Worm (Caenorhabditis elegans) whole organism, L4 larva: ENCODE results near the gene nhr-10.

ENCODE experiments used
- D1046.2 ChIP-seq: fragments of 200-800 bp; sonication (Bioruptor generic); IDR thresholded peaks from 2 replicates; pipeline ENCODE4 v1.3.6; 2022; ENCODE audit warnings: missing genetic modification characterization, missing compliant biosample characterization
- F10B5.3 ChIP-seq: sonication (generic microtip); optimal IDR thresholded peaks from 2 replicates; lab custom pipeline; 2016; ENCODE audit warnings: mild to moderate bottlenecking, missing genetic modification characterization, missing compliant biosample characterization
- F26F4.8 ChIP-seq: fragments of 200-800 bp; sonication (Bioruptor generic); conservative IDR thresholded peaks from 2 replicates; pipeline ENCODE4 v1.3.6; 2022; ENCODE audit warnings: missing genetic modification characterization, missing compliant biosample characterization
- F37D6.2 ChIP-seq: sonication (generic microtip); optimal IDR thresholded peaks from 2 replicates; lab custom pipeline; 2016; ENCODE audit warnings: mild to moderate bottlenecking, missing genetic modification characterization, missing compliant biosample characterization
- T20F7.1 ChIP-seq: fragments of 200-800 bp; sonication (Bioruptor generic); optimal IDR thresholded peaks from 2 replicates; lab custom pipeline; 2018; ENCODE audit warnings: mild to moderate bottlenecking, missing genetic modification characterization, missing compliant biosample characterization
- T26A8.4 ChIP-seq: fragments of 200-800 bp; sonication (Bioruptor generic); IDR thresholded peaks from 2 replicates; pipeline ENCODE4 v1.3.6; 2022; ENCODE audit warnings: missing genetic modification characterization, missing compliant biosample characterization
- Y5F2A.4 ChIP-seq: fragments of 200-800 bp; sonication (Bioruptor generic); optimal IDR thresholded peaks from 2 replicates; lab custom pipeline; 2018; ENCODE audit warnings: mild to moderate bottlenecking, missing genetic modification characterization, missing compliant biosample characterization
- Y75B8A.6 ChIP-seq: fragments of 200-800 bp; sonication (Bioruptor generic); IDR thresholded peaks from 2 replicates; pipeline ENCODE4 v1.3.6; 2022; ENCODE audit warnings: missing genetic modification reagents, missing genetic modification characterization, missing compliant biosample characterization
- ZK337.2 ChIP-seq: fragments of 200-800 bp; sonication (Bioruptor generic); IDR thresholded peaks from 2 replicates; pipeline ENCODE4 v1.3.6; 2022; ENCODE audit warnings: missing genetic modification reagents, missing genetic modification characterization, missing compliant biosample characterization
- ZK546.5 ChIP-seq, 2 experiments: sonication (generic microtip); optimal IDR thresholded peaks; 2 replicates each; lab custom pipeline; 2017; ENCODE audit warnings: missing biosample characterization in 2 of 2, missing genetic modification characterization in 2 of 2
- aly-2 ChIP-seq: sonication (generic microtip); optimal IDR thresholded peaks from 2 replicates; lab custom pipeline; 2018; ENCODE audit warnings: missing biosample characterization, missing genetic modification characterization
- ceh-32 ChIP-seq: sonication (generic microtip); optimal IDR thresholded peaks from 2 replicates; lab custom pipeline; 2016; ENCODE audit warnings: mild to moderate bottlenecking, missing genetic modification characterization, missing compliant biosample characterization; ENCODE audit not compliant: poor library complexity
- ceh-44 ChIP-seq: fragments of 200-800 bp; sonication (Bioruptor generic); IDR thresholded peaks from 2 replicates; pipeline ENCODE4 v1.3.6; 2022; ENCODE audit warnings: missing genetic modification reagents, missing genetic modification characterization, missing compliant biosample characterization
- ceh-82 ChIP-seq: sonication (generic microtip); optimal IDR thresholded peaks from 2 replicates; lab custom pipeline; 2017; ENCODE audit warnings: missing biosample characterization, missing genetic modification characterization
- ces-1 ChIP-seq: fragments of 150-350 bp; sonication (generic microtip); optimal IDR thresholded peaks from 4 replicates; lab custom pipeline; 2014; ENCODE audit warnings: missing biosample characterization, missing genetic modification reagents, missing genetic modification characterization
- dmd-6 ChIP-seq: fragments of 200-800 bp; sonication (Bioruptor generic); IDR thresholded peaks from 2 replicates; pipeline ENCODE4 v1.3.6; 2022; ENCODE audit warnings: missing genetic modification reagents, missing genetic modification characterization, missing compliant biosample characterization
- dmd-8 ChIP-seq: fragments of 200-800 bp; sonication (Bioruptor generic); IDR thresholded peaks from 2 replicates; pipeline ENCODE4 v1.3.6; 2022; ENCODE audit warnings: missing genetic modification characterization, missing compliant biosample characterization
- dmd-9 ChIP-seq: fragments of 200-800 bp; sonication (Bioruptor generic); IDR thresholded peaks from 2 replicates; pipeline ENCODE4 v1.3.6; 2022; ENCODE audit warnings: missing genetic modification reagents, missing genetic modification characterization, missing compliant biosample characterization
- egl-27 ChIP-seq: sonication (generic microtip); optimal IDR thresholded peaks from 3 replicates; lab custom pipeline; 2017; ENCODE audit warnings: missing biosample characterization, missing genetic modification reagents, missing genetic modification characterization
- fkh-10 ChIP-seq: fragments of 150-350 bp; optimal IDR thresholded peaks from 2 replicates; lab custom pipeline; 2014; ENCODE audit warnings: missing biosample characterization, missing genetic modification reagents, missing genetic modification characterization
- fos-1 ChIP-seq: fragments of 150-350 bp; optimal IDR thresholded peaks from 2 replicates; lab custom pipeline; 2014; ENCODE audit warnings: missing biosample characterization, missing genetic modification characterization
- hmg-1.1 ChIP-seq: fragments of 200-800 bp; sonication (Bioruptor generic); IDR thresholded peaks from 2 replicates; pipeline ENCODE4 v1.3.6; 2022; ENCODE audit warnings: missing genetic modification reagents, missing genetic modification characterization, missing compliant biosample characterization
- jun-1 ChIP-seq: fragments of 150-350 bp; optimal IDR thresholded peaks from 2 replicates; lab custom pipeline; 2014; ENCODE audit warnings: missing biosample characterization, missing genetic modification reagents, missing genetic modification characterization
- lin-15B ChIP-seq: fragments of 150-350 bp; sonication (generic microtip); optimal IDR thresholded peaks from 3 replicates; lab custom pipeline; 2014; ENCODE audit warnings: missing biosample characterization, missing genetic modification characterization
- lin-29 ChIP-seq: fragments of 200-800 bp; sonication (Bioruptor generic); IDR thresholded peaks from 2 replicates; pipeline ENCODE4 v1.3.6; 2022; ENCODE audit warnings: missing genetic modification reagents, missing genetic modification characterization, missing compliant biosample characterization
- lin-39 ChIP-seq: fragments of 150-350 bp; optimal IDR thresholded peaks from 2 replicates; lab custom pipeline; 2014; ENCODE audit warnings: missing biosample characterization, missing genetic modification reagents, missing genetic modification characterization
- madf-5 ChIP-seq, 2 experiments: fragments of 200-800 bp; sonication (Bioruptor generic); IDR thresholded peaks; 2 replicates each; pipeline ENCODE4 v1.3.6; 2022; ENCODE audit warnings: missing compliant biosample characterization in 2 of 2, missing genetic modification characterization in 2 of 2
- mxl-3 ChIP-seq: fragments of 200-800 bp; sonication (Bioruptor generic); optimal IDR thresholded peaks from 2 replicates; lab custom pipeline; 2018; ENCODE audit warnings: mild to moderate bottlenecking, missing genetic modification characterization, missing compliant biosample characterization
- nhr-11 ChIP-seq: fragments of 150-350 bp; optimal IDR thresholded peaks from 2 replicates; lab custom pipeline; 2014; ENCODE audit warnings: missing biosample characterization, missing genetic modification characterization
- nhr-237 ChIP-seq: sonication (generic microtip); optimal IDR thresholded peaks from 2 replicates; lab custom pipeline; 2017; ENCODE audit warnings: missing biosample characterization, missing genetic modification characterization
- nhr-25 ChIP-seq: sonication (generic microtip); optimal IDR thresholded peaks from 2 replicates; lab custom pipeline; 2017; ENCODE audit warnings: missing genetic modification characterization, mild to moderate bottlenecking, missing compliant biosample characterization, antibody characterized with exemption, moderate library complexity, borderline replicate concordance; ENCODE audit not compliant: insufficient read depth
- nhr-41 ChIP-seq: fragments of 200-800 bp; sonication (Bioruptor generic); IDR thresholded peaks from 2 replicates; pipeline ENCODE4 v1.3.6; 2022; ENCODE audit warnings: missing genetic modification reagents, missing genetic modification characterization, missing compliant biosample characterization
- nhr-42 ChIP-seq: fragments of 200-800 bp; sonication (Bioruptor generic); IDR thresholded peaks from 2 replicates; pipeline ENCODE4 v1.3.6; 2022; ENCODE audit warnings: missing genetic modification characterization, missing compliant biosample characterization
- nhr-48 ChIP-seq: sonication (generic microtip); optimal IDR thresholded peaks from 2 replicates; lab custom pipeline; 2016; ENCODE audit warnings: mild to moderate bottlenecking, missing genetic modification characterization, missing compliant biosample characterization
- nhr-6 ChIP-seq: fragments of 150-350 bp; optimal IDR thresholded peaks from 2 replicates; lab custom pipeline; 2014; ENCODE audit warnings: missing biosample characterization, missing genetic modification characterization
- php-3 ChIP-seq: fragments of 200-800 bp; sonication (Bioruptor generic); IDR thresholded peaks from 2 replicates; pipeline ENCODE4 v1.3.6; 2022; ENCODE audit warnings: missing genetic modification reagents, missing genetic modification characterization, missing compliant biosample characterization
- pqm-1 ChIP-seq: sonication (generic microtip); optimal IDR thresholded peaks from 2 replicates; lab custom pipeline; 2017; ENCODE audit warnings: missing biosample characterization, missing genetic modification characterization
- rbr-2 ChIP-seq: sonication (generic microtip); optimal IDR thresholded peaks from 2 replicates; lab custom pipeline; 2016; ENCODE audit warnings: missing genotype, missing genetic modification characterization, missing compliant biosample characterization
- saeg-2 ChIP-seq: fragments of 200-800 bp; sonication (Bioruptor generic); IDR thresholded peaks from 2 replicates; pipeline ENCODE4 v1.3.6; 2022; ENCODE audit warnings: missing genetic modification reagents, missing genetic modification characterization, missing compliant biosample characterization
- set-16 ChIP-seq: fragments of 200-800 bp; sonication (Bioruptor generic); IDR thresholded peaks from 2 replicates; pipeline ENCODE4 v1.3.6; 2022; ENCODE audit warnings: missing genetic modification reagents, missing genetic modification characterization, missing compliant biosample characterization
- skn-1 ChIP-seq: fragments of 150-350 bp; optimal IDR thresholded peaks from 2 replicates; lab custom pipeline; 2014; ENCODE audit warnings: missing biosample characterization, missing genetic modification characterization
- snpc-1.2 ChIP-seq: fragments of 200-800 bp; sonication (Bioruptor generic); IDR thresholded peaks from 2 replicates; pipeline ENCODE4 v1.3.6; 2022; ENCODE audit warnings: missing genetic modification reagents, missing genetic modification characterization, missing compliant biosample characterization
- spr-1 ChIP-seq: sonication (generic microtip); optimal IDR thresholded peaks from 2 replicates; lab custom pipeline; 2016; ENCODE audit warnings: mild to moderate bottlenecking, missing genetic modification characterization, missing compliant biosample characterization
- tag-97 ChIP-seq: fragments of 200-800 bp; sonication (Bioruptor generic); IDR thresholded peaks from 2 replicates; pipeline ENCODE4 v1.3.6; 2022; ENCODE audit warnings: missing genetic modification characterization, missing compliant biosample characterization
- unc-130 ChIP-seq: sonication (generic microtip); optimal IDR thresholded peaks from 2 replicates; lab custom pipeline; 2016; ENCODE audit warnings: missing genetic modification reagents, missing genetic modification characterization, missing compliant biosample characterization
- unc-39 ChIP-seq: sonication (generic microtip); optimal IDR thresholded peaks from 2 replicates; lab custom pipeline; 2017; ENCODE audit warnings: missing biosample characterization, missing genetic modification characterization
- unc-62 ChIP-seq, 3 experiments: fragments of 150-350 bp in 1 of 3; sonication (generic microtip); optimal IDR thresholded peaks in 2 of 3; peaks in 1 of 3; 1 replicate in 1 of 3; 2 replicates in 2 of 3; lab custom pipeline; 2014 to 2017; ENCODE audit warnings: missing biosample characterization in 3 of 3, missing genetic modification characterization in 3 of 3, missing genetic modification reagents in 3 of 3, missing genotype in 1 of 3
- vab-7 ChIP-seq: fragments of 200-800 bp; sonication (Bioruptor generic); IDR thresholded peaks from 2 replicates; pipeline ENCODE4 v1.3.6; 2022; ENCODE audit warnings: missing genetic modification reagents, missing genetic modification characterization, missing compliant biosample characterization
- zag-1 ChIP-seq: fragments of 150-350 bp; optimal IDR thresholded peaks from 2 replicates; lab custom pipeline; 2014; ENCODE audit warnings: missing biosample characterization, missing genetic modification characterization
- zfp-3 ChIP-seq: fragments of 200-800 bp; sonication (Bioruptor generic); conservative IDR thresholded peaks from 2 replicates; pipeline ENCODE4 v1.3.6; 2022; ENCODE audit warnings: missing genetic modification reagents, missing genetic modification characterization, missing compliant biosample characterization
- ztf-11 ChIP-seq: fragments of 150-350 bp; optimal IDR thresholded peaks from 2 replicates; lab custom pipeline; 2014; ENCODE audit warnings: missing biosample characterization, missing genetic modification characterization
- ztf-7 ChIP-seq: fragments of 150-350 bp; optimal IDR thresholded peaks from 2 replicates; lab custom pipeline; 2014; ENCODE audit warnings: missing biosample characterization, missing genetic modification characterization

Gene nhr-10

DNA sequence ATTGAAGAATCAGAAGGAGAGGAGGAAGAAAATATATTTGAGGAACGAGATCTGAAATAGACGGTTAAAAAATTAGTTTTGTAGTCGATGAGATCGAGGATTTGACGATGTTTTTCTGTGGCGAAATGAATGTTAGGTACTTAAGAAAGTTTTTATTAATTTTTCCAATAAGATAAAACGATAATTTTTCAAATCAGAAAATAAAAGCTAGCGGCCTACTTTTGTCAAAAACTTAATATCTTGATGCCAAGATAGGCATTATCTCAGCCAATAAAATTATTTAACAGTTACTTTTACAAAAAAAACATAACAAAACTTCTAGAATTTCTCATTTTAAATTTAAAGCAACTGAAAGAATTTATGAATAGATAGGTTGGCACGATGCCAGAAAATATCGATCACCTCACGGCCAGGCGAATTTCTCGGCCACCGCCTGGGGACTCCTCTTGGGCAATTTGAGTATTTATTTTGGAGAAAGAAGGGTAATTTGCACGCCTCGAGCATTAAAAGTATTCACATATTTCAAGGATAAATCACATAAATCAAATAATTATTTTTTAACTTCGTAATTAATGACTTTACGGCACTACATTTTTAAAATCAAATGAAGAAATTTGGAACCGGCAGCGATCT, 27.4 kb downstream of the nhr-10 start, which contains the start of gene fubl-2 (continued):
- TF ChIP-seq hmg-1.1 (GFP tag; lab: Robert Waterston, UW) (no peak), F26F4.8 (GFP tag; lab: Robert Waterston, UW) (no peak), spr-1 (tag; lab: Kevin White, UChicago) (no peak), php-3 (GFP tag; lab: Robert Waterston, UW) (no peak), nhr-11 (tag; lab: Kevin White, UChicago) (peak; percentile 6), aly-2 (tag; lab: Kevin White, UChicago) (no peak), ceh-44 (GFP tag; lab: Robert Waterston, UW) (no peak), tag-97 (GFP tag; lab: Robert Waterston, UW) (no peak), nhr-48 (tag; lab: Kevin White, UChicago) (no peak), dmd-6 (peak; percentile 27; the same call in 1 of the 2 replicates), D1046.2 (GFP tag; lab: Robert Waterston, UW) (no peak), pqm-1 (tag; lab: Kevin White, UChicago) (no peak), unc-130 (GFP tag; lab: Kevin White, UChicago) (peak; percentile 79), jun-1 (tag; lab: Kevin White, UChicago) (no peak), saeg-2 (GFP tag; lab: Robert Waterston, UW) (no peak), rbr-2 (tag; lab: Kevin White, UChicago) (peak; percentile 42), F10B5.3 (tag; lab: Kevin White, UChicago) (no peak), Y5F2A.4 (GFP tag; lab: Kevin White, UChicago) (no peak), mxl-3 (GFP tag; lab: Kevin White, UChicago) (peak; percentile 33), ztf-7 (no peak), ces-1 (GFP tag; lab: Kevin White, UChicago) (no peak), nhr-6 (tag; lab: Kevin White, UChicago) (no peak), fos-1 (tag; lab: Kevin White, UChicago) (no peak), ceh-32 (no peak), zag-1 (tag; lab: Kevin White, UChicago) (no peak), snpc-1.2 (no peak), lin-29 (no peak), unc-39 (no peak), unc-62 (GFP tag; optimal IDR thresholded peaks at IDR 0.05 in 1 of 2; lab: Kevin White, UChicago) (no peak), unc-62 (tag; optimal IDR thresholded peaks at IDR 0.05; lab: Kevin White, UChicago) (no peak), nhr-41 (no peak), ztf-11 (tag; lab: Kevin White, UChicago) (no peak), ceh-82 (tag; lab: Kevin White, UChicago) (no peak), nhr-25 (tag; lab: Kevin White, UChicago) (no peak), T20F7.1 (GFP tag; lab: Kevin White, UChicago) (no peak), dmd-8 (GFP tag; lab: Robert Waterston, UW) (no peak), skn-1 (no peak), F37D6.2 (tag; lab: Kevin White, UChicago) (no peak), T26A8.4 (GFP tag; lab: Robert Waterston, UW) (no peak), madf-5 (GFP tag; IDR thresholded peaks at IDR 0.05; lab: Robert Waterston, UW) (no peak), lin-39 (tag; lab: Kevin White, UChicago) (no peak), nhr-42 (GFP tag; lab: Robert Waterston, UW) (no peak), nhr-237 (no peak), lin-15B (tag; lab: Kevin White, UChicago) (no peak), fkh-10 (no peak), zfp-3 (GFP tag; lab: Robert Waterston, UW) (no peak), dmd-9 (no peak), set-16 (GFP tag; lab: Robert Waterston, UW) (no peak), ZK337.2 (GFP tag; lab: Robert Waterston, UW) (no peak), vab-7 (GFP tag; lab: Robert Waterston, UW) (no peak), ZK546.5 (tag; optimal IDR thresholded peaks at IDR 0.05; lab: Kevin White, UChicago) (no peak), egl-27 (tag; lab: Kevin White, UChicago) (no peak), Y75B8A.6 (GFP tag; lab: Robert Waterston, UW) (no peak)
